Fruit fly (Drosophila melanogaster): ENCODE measurements around the gene CG5282.

Gene CG5282

DNA sequence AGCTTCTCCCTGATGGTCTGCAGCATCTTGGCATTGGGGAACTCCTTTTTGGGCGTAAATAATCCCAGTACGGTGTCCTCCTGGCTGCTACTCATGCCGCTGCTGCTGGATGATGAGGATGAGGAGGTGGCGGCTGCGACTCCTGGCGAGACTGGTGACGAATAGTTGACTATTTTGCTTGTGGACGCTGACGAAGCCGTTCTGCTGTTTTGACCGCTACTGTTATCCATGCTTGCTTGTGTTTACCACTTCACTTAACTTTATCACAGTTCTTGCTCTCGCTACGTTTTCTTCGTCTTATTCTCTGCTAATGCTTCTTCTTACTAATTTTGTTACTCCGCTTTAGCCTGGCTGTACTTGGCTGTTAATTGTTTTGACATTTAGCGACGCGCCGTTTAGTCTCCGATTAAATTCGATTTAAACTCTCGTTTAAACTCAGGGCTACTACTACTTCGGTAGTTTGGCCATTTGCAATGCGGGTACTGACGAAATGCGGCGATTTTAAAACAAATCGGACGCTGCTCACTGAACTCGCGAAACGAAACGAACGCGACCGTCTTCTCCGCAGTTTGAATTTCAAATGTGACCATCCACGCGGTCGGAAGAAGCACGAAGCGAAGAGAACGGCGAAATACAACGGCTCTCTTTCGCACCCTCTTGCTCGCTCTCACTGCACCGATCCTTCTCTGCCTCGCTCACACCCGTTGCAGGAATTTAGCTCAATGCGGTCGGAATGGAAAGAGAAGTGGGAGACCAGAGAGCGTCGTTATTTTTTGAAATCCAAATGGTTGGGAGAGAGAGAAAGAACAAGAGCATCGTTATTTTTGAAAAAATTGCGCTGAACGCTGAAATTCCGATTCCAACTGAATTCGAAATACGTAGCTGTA is 24.6 kb downstream of the CG5282 start, which contains the start of gene trbl (continued):
- TF ChIP-seq Dp (GFP tag; optimal IDR thresholded peaks at IDR 0.05) (peak; percentile 55), fd64A (GFP tag; optimal IDR thresholded peaks at IDR 0.05) (no peak), CG4617 (GFP tag; optimal IDR thresholded peaks at IDR 0.05; ENCODE audit: borderline replicate concordance) (no peak), sim (GFP tag; IDR thresholded peaks at IDR 0.05) (no peak), unpg (GFP tag; optimal IDR thresholded peaks at IDR 0.05) (peak; percentile 20), cato (GFP tag; optimal IDR thresholded peaks at IDR 0.05; ENCODE audit: borderline replicate concordance) (no peak), CG18476 (GFP tag; optimal IDR thresholded peaks at IDR 0.05) (no peak), CG10431 (GFP tag; optimal IDR thresholded peaks at IDR 0.05) (peak; percentile 56), nau (GFP tag; optimal IDR thresholded peaks at IDR 0.05) (peak; percentile 68), Ptx1 (GFP tag; IDR thresholded peaks at IDR 0.05) (no peak), her (GFP tag; optimal IDR thresholded peaks at IDR 0.05) (peak; percentile 70), CG2712 (tag; optimal IDR thresholded peaks at IDR 0.05) (peak; percentile 36), Hr51 (GFP tag; optimal IDR thresholded peaks at IDR 0.05) (peak in 1 of 2 experiments; percentile 25), CG17568 (GFP tag; optimal IDR thresholded peaks at IDR 0.05) (peak; percentile 18), Hmr (GFP tag; optimal IDR thresholded peaks at IDR 0.05) (peak; percentile 59), CG6654 (GFP tag; optimal IDR thresholded peaks at IDR 0.05) (no peak), CG33557 (GFP tag; optimal IDR thresholded peaks at IDR 0.05) (no peak), Chrac-16 (GFP tag; optimal IDR thresholded peaks at IDR 0.05) (no peak), CG5180 (GFP tag; optimal IDR thresholded peaks at IDR 0.05) (no peak), sd (tag; optimal IDR thresholded peaks at IDR 0.05) (peak; percentile 99), vnd (GFP tag; IDR thresholded peaks at IDR 0.05; ENCODE audit: partially characterized antibody) (peak; percentile 43; the same call in 1 of the 3 replicates), Doc2 (GFP tag; IDR thresholded peaks at IDR 0.05) (no peak), dmrt99B (tag; optimal IDR thresholded peaks at IDR 0.05) (peak; percentile 23), Nf-YC (tag; optimal IDR thresholded peaks at IDR 0.05) (peak; percentile 59), Eip74EF (GFP tag; optimal IDR thresholded peaks at IDR 0.05) (peak in 1 of 2 experiments; percentile 67), trem (tag; optimal IDR thresholded peaks at IDR 0.05) (peak; percentile 59), PHDP (tag; optimal IDR thresholded peaks at IDR 0.05) (peak; percentile 27), Myb (GFP tag; optimal IDR thresholded peaks at IDR 0.05) (peak; percentile 84), CG3995 (GFP tag; optimal IDR thresholded peaks at IDR 0.05) (peak; percentile 4), pros (GFP tag; optimal IDR thresholded peaks at IDR 0.05) (peak; percentile 84), Fer2 (tag; optimal IDR thresholded peaks at IDR 0.05) (no peak), yki (optimal IDR thresholded peaks at IDR 0.05) (peak; percentile 92), D (optimal IDR thresholded peaks at IDR 0.05) (peak; percentile 22), D (GFP tag; optimal IDR thresholded peaks at IDR 0.05) (no peak), run (tag; optimal IDR thresholded peaks at IDR 0.05) (peak; percentile 45), dati (GFP tag; IDR thresholded peaks at IDR 0.05) (0 out of 2 replicates have a peak, but pooled peaks have one; percentile 34), kni (GFP tag; optimal IDR thresholded peaks at IDR 0.05) (peak; percentile 81), lilli (GFP tag; optimal IDR thresholded peaks at IDR 0.05) (peak; percentile 8), ac (GFP tag; optimal IDR thresholded peaks at IDR 0.05) (peak; percentile 11), CG14441 (GFP tag; IDR thresholded peaks at IDR 0.05) (no peak), Gsc (GFP tag; IDR thresholded peaks at IDR 0.05) (no peak), Hr78 (GFP tag; optimal IDR thresholded peaks at IDR 0.05) (peak in 1 of 2 experiments; percentile 44), tin (GFP tag; optimal IDR thresholded peaks at IDR 0.05) (no peak), Vsx1 (GFP tag; optimal IDR thresholded peaks at IDR 0.05) (peak; percentile 22), CG9797 (GFP tag; optimal IDR thresholded peaks at IDR 0.05) (peak; percentile 86), CG7745 (tag; optimal IDR thresholded peaks at IDR 0.05) (peak; percentile 62), CG17385 (GFP tag; optimal IDR thresholded peaks at IDR 0.05) (peak; percentile 91)

All from whole organism, embryonic.